Fruit fly (Drosophila melanogaster): ENCODE results near the gene Cox11.

Cox11 gene

dm6 chr2L:5526738-5527137, at the start of gene Cox11:
Gene Cox11 (plus strand): TSS chr2L:5526957.
- TF ChIP-seq CG17801 (GFP tag; optimal IDR thresholded peaks at IDR 0.05; ENCODE audit: partially characterized antibody): no peak

- TF ChIP-seq CG17801 (GFP tag; optimal IDR thresholded peaks at IDR 0.05; ENCODE audit: partially characterized antibody): no peak
These were observed 48.5 kb upstream of the Cox11 start for dm6 chr2L:5478273-5478672.

dm6 chr2L:5479128-5479527, 47.6 kb upstream of the Cox11 start:
- no peak for TF ChIP-seq CG17801 (GFP tag; optimal IDR thresholded peaks at IDR 0.05; ENCODE audit: partially characterized antibody)

- no peak for TF ChIP-seq CG17801 (GFP tag; optimal IDR thresholded peaks at IDR 0.05; ENCODE audit: partially characterized antibody)
These were observed 46.8 kb upstream of the Cox11 start for dm6 chr2L:5479971-5480370.

- TF ChIP-seq CG17801 (GFP tag; optimal IDR thresholded peaks at IDR 0.05; ENCODE audit: partially characterized antibody): no peak
These were observed 43.7 kb upstream of the Cox11 start for dm6 chr2L:5483093-5483492.

dm6 chr2L:5489084-5489617, 37.6 kb upstream of the Cox11 start:
- no peak for TF ChIP-seq CG17801 (GFP tag; optimal IDR thresholded peaks at IDR 0.05; ENCODE audit: partially characterized antibody)

- TF ChIP-seq CG17801 (GFP tag; optimal IDR thresholded peaks at IDR 0.05; ENCODE audit: partially characterized antibody): no peak
These were observed 36.9 kb upstream of the Cox11 start for dm6 chr2L:5489757-5490359.

- TF ChIP-seq CG17801 (GFP tag; optimal IDR thresholded peaks at IDR 0.05; ENCODE audit: partially characterized antibody): no peak
These were observed 35.5 kb upstream of the Cox11 start for dm6 chr2L:5491220-5491619.

dm6 chr2L:5492924-5493323, 33.8 kb upstream of the Cox11 start:
- TF ChIP-seq CG17801 (GFP tag; optimal IDR thresholded peaks at IDR 0.05; ENCODE audit: partially characterized antibody): no peak

dm6 chr2L:5493907-5494404, 32.8 kb upstream of the Cox11 start:
- no peak for TF ChIP-seq CG17801 (GFP tag; optimal IDR thresholded peaks at IDR 0.05; ENCODE audit: partially characterized antibody)

dm6 chr2L:5494808-5495356, 31.9 kb upstream of the Cox11 start:
- no peak for TF ChIP-seq CG17801 (GFP tag; optimal IDR thresholded peaks at IDR 0.05; ENCODE audit: partially characterized antibody)

dm6 chr2L:5496468-5497093, 30.2 kb upstream of the Cox11 start:
- no peak for TF ChIP-seq CG17801 (GFP tag; optimal IDR thresholded peaks at IDR 0.05; ENCODE audit: partially characterized antibody)

dm6 chr2L:5499458-5499857, 27.3 kb upstream of the Cox11 start:
- TF ChIP-seq CG17801 (GFP tag; optimal IDR thresholded peaks at IDR 0.05; ENCODE audit: partially characterized antibody): no peak

dm6 chr2L:5501335-5501734, 25.4 kb upstream of the Cox11 start:
- TF ChIP-seq CG17801 (GFP tag; optimal IDR thresholded peaks at IDR 0.05; ENCODE audit: partially characterized antibody): no peak

dm6 chr2L:5502868-5503267, 23.9 kb upstream of the Cox11 start:
- TF ChIP-seq CG17801 (GFP tag; optimal IDR thresholded peaks at IDR 0.05; ENCODE audit: partially characterized antibody): no peak

- TF ChIP-seq CG17801 (GFP tag; optimal IDR thresholded peaks at IDR 0.05; ENCODE audit: partially characterized antibody): no peak
These were observed 21.6 kb upstream of the Cox11 start for dm6 chr2L:5505130-5505529.

Measured in ovary, adult (tissue).